Worm (Caenorhabditis elegans) whole organism, L3 larva: Measurements from ENCODE around the gene C33A12.4.

Experiments used
- R02D3.7 ChIP-seq: fragments of 150-350 bp; optimal IDR thresholded peaks from 2 replicates; lab custom pipeline; 2014; ENCODE audit warnings: missing biosample characterization, missing genetic modification characterization
- fkh-10 ChIP-seq: sonication (generic microtip); optimal IDR thresholded peaks from 2 replicates; lab custom pipeline; 2017; ENCODE audit warnings: missing biosample characterization, missing genetic modification reagents, missing genetic modification characterization
- nhr-12 ChIP-seq: fragments of 150-350 bp; optimal IDR thresholded peaks from 2 replicates; lab custom pipeline; 2014; ENCODE audit warnings: missing biosample characterization, missing genetic modification characterization
- unc-62 ChIP-seq: fragments of 150-350 bp; sonication (generic microtip); optimal IDR thresholded peaks from 4 replicates; lab custom pipeline; 2014; ENCODE audit warnings: missing biosample characterization, missing genetic modification reagents, missing genetic modification characterization
- ztf-11 ChIP-seq: fragments of 150-350 bp; optimal IDR thresholded peaks from 2 replicates; lab custom pipeline; 2014; ENCODE audit warnings: missing biosample characterization, missing genetic modification characterization

DNA sequence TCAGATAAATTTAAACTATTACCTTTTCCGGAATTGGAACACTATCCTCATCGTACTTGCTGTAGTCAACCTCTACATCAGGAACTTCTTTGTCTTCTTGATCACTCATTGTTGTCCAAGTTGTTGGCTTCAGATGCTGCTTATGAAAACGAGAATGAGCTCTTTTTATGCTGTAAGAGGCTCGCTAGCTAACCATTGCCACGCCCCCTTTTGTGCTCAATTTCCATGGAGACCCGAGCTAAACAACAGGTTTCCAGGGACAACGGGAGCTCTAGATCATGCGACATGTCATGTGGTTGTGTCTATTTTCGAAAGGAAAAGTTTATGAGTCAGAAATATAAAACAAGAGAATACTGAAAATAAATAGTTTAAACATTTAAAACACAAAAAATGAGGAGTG lies at the start of gene C33A12.4:
- TF ChIP-seq R02D3.7 (tag; lab: Kevin White, UChicago) = no peak
- no peak for TF ChIP-seq nhr-12 (tag; lab: Kevin White, UChicago)
- no peak for TF ChIP-seq unc-62 (GFP tag; lab: Kevin White, UChicago)
- TF ChIP-seq fkh-10 (GFP tag; lab: Kevin White, UChicago) = peak; percentile 17
- no peak for TF ChIP-seq ztf-11 (tag; lab: Kevin White, UChicago)
